Fruit fly (Drosophila melanogaster) whole organism, pupa: ENCODE data around the gene Ugt303A1.

Experiments used
- CG12605 ChIP-seq: fragments of 200-800 bp; sonication (Bioruptor generic); IDR thresholded peaks from 2 replicates; pipeline ENCODE4 v1.3.6; 2022; ENCODE audit warnings: missing biosample characterization, missing genetic modification characterization
- CG13204 ChIP-seq: fragments of 200-800 bp; sonication (Bioruptor generic); optimal IDR thresholded peaks from 2 replicates; lab custom pipeline; 2018; ENCODE audit warnings: missing biosample characterization, mild to moderate bottlenecking, missing genetic modification characterization, moderate library complexity
- CG14655 ChIP-seq: fragments of 200-800 bp; sonication (Bioruptor generic); optimal IDR thresholded peaks from 3 replicates; lab custom pipeline; 2017; ENCODE audit warnings: mild to moderate bottlenecking, missing biosample characterization, missing genetic modification reagents, missing genetic modification characterization
- CG34367 ChIP-seq: fragments of 200-800 bp; sonication (Bioruptor generic); optimal IDR thresholded peaks from 2 replicates; lab custom pipeline; 2018; ENCODE audit warnings: missing biosample characterization, mild to moderate bottlenecking, missing genetic modification characterization
- CG4496 ChIP-seq: fragments of 200-800 bp; sonication (Bioruptor generic); IDR thresholded peaks from 3 replicates; pipeline ENCODE4 v1.3.6; 2022; ENCODE audit warnings: missing biosample characterization, missing genetic modification characterization
- CG8159 ChIP-seq: fragments of 200-800 bp; sonication (Bioruptor generic); optimal IDR thresholded peaks from 3 replicates; lab custom pipeline; 2018; ENCODE audit warnings: missing biosample characterization, mild to moderate bottlenecking, missing genetic modification characterization, moderate library complexity
- CG8301 ChIP-seq: fragments of 200-800 bp; sonication (Bioruptor generic); optimal IDR thresholded peaks from 2 replicates; lab custom pipeline; 2018; ENCODE audit warnings: missing biosample characterization, mild to moderate bottlenecking, missing genetic modification characterization
- D1 ChIP-seq: fragments of 200-800 bp; sonication (Bioruptor generic); optimal IDR thresholded peaks from 2 replicates; lab custom pipeline; 2018; ENCODE audit warnings: missing biosample characterization, mild to moderate bottlenecking, missing genetic modification characterization, moderate library complexity
- Ets98B ChIP-seq: fragments of 200-800 bp; sonication (Bioruptor generic); IDR thresholded peaks from 2 replicates; pipeline ENCODE4 v1.3.6; 2022; ENCODE audit warnings: missing biosample characterization, missing genetic modification characterization
- Snoo ChIP-seq: fragments of 200-800 bp; sonication (Bioruptor generic); optimal IDR thresholded peaks from 3 replicates; lab custom pipeline; 2017; ENCODE audit warnings: missing biosample characterization, mild to moderate bottlenecking, missing genetic modification characterization, inconsistent platforms
- fd96Ca ChIP-seq: fragments of 200-800 bp; sonication (Bioruptor generic); IDR thresholded peaks from 3 replicates; pipeline ENCODE4 v1.3.6; 2022; ENCODE audit warnings: missing biosample characterization, missing genetic modification characterization

dm6 chr3R:11219883-11220282 lies 44.6 kb downstream of the Ugt303A1 start, which contains the start of gene CG6689:
- no peak for TF ChIP-seq CG34367 (tag; lab: Kevin White, UChicago)
- 0 out of 3 replicates have a peak, but pooled peaks have one; percentile 21 for TF ChIP-seq CG4496
- TF ChIP-seq CG8301 (tag; lab: Kevin White, UChicago): no peak
- TF ChIP-seq fd96Ca (GFP tag; lab: Robert Waterston, UW): no peak
- TF ChIP-seq Snoo (tag; lab: Kevin White, UChicago): no peak
- TF ChIP-seq CG13204: no peak
- TF ChIP-seq Ets98B (GFP tag; lab: Robert Waterston, UW): no peak
- no peak for TF ChIP-seq CG8159 (tag; lab: Kevin White, UChicago)
- no peak for TF ChIP-seq CG12605 (GFP tag; lab: Robert Waterston, UW)
- no peak for TF ChIP-seq CG14655 (GFP tag; lab: Kevin White, UChicago)
- no peak for TF ChIP-seq D1 (tag; lab: Kevin White, UChicago)
